Fruit fly (Drosophila melanogaster): ENCODE results near the gene dnt.

dnt gene

dm6 chr2L:19373809-19374208 lies 10.8 kb upstream of the dnt start (continued):
- TF ChIP-seq C15 (GFP tag; IDR thresholded peaks at IDR 0.05) (no peak), CG10979 (tag; optimal IDR thresholded peaks at IDR 0.05) (peak; percentile 69), CG17829 (tag; optimal IDR thresholded peaks at IDR 0.05) (peak; percentile 43), tgo (GFP tag; IDR thresholded peaks at IDR 0.05) (peak; percentile 24; the same call in 1 of the 3 replicates), CG13424 (tag; optimal IDR thresholded peaks at IDR 0.05) (peak; percentile 48), D19A (tag; optimal IDR thresholded peaks at IDR 0.05) (peak; percentile 35), CG30020 (tag; optimal IDR thresholded peaks at IDR 0.05) (no peak), Ssrp (tag; optimal IDR thresholded peaks at IDR 0.05) (peak; percentile 47), Spps (tag; optimal IDR thresholded peaks at IDR 0.05) (peak; percentile 34), CG14710 (tag; optimal IDR thresholded peaks at IDR 0.05) (peak; percentile 51), zf30C (GFP tag; optimal IDR thresholded peaks at IDR 0.05) (peak; percentile 43), CG7839 (tag; optimal IDR thresholded peaks at IDR 0.05) (peak; percentile 56), tap (tag; optimal IDR thresholded peaks at IDR 0.05) (peak; percentile 10), Ets65A (GFP tag) (peak; percentile 68), CG11398 (GFP tag; optimal IDR thresholded peaks at IDR 0.05) (no peak), CG1602 (GFP tag; optimal IDR thresholded peaks at IDR 0.05) (peak; percentile 9), CG15269 (tag; optimal IDR thresholded peaks at IDR 0.05) (peak; percentile 37), Med (GFP tag) (peak; percentile 6), Xrp1 (GFP tag; IDR thresholded peaks at IDR 0.05) (peak; percentile 42; the same call in 1 of the 2 replicates), seq (GFP tag; IDR thresholded peaks at IDR 0.05) (0 out of 2 replicates have a peak, but pooled peaks have one; percentile 9), sens (GFP tag) (peak; percentile 63), CG2712 (tag; optimal IDR thresholded peaks at IDR 0.05) (peak; percentile 67), nmo (GFP tag; optimal IDR thresholded peaks at IDR 0.05) (peak; percentile 55), CG30403 (GFP tag; optimal IDR thresholded peaks at IDR 0.05) (peak; percentile 42), Xbp1 (GFP tag; optimal IDR thresholded peaks at IDR 0.05) (peak; percentile 12), Deaf1 (tag; optimal IDR thresholded peaks at IDR 0.05) (peak; percentile 5), Hr51 (GFP tag; optimal IDR thresholded peaks at IDR 0.05) (peak in 1 of 2 experiments; percentile 41), vvl (GFP tag; IDR thresholded peaks at IDR 0.05) (0 out of 2 replicates have a peak, but pooled peaks have one; percentile 16), Blimp-1 (GFP tag; optimal IDR thresholded peaks at IDR 0.05) (peak; percentile 60), fd96Cb (tag; optimal IDR thresholded peaks at IDR 0.05) (peak; percentile 42), CG4424 (GFP tag; optimal IDR thresholded peaks at IDR 0.05) (peak; percentile 27), lola (GFP tag; optimal IDR thresholded peaks at IDR 0.05) (peak in 1 of 3 experiments; percentile 64), bowl (GFP tag; IDR thresholded peaks at IDR 0.05) (no peak), croc (GFP tag; conservative IDR thresholded peaks at IDR 0.05) (0 out of 3 replicates have a peak, but pooled peaks have one; percentile 27), CG11504 (tag; optimal IDR thresholded peaks at IDR 0.05) (peak; percentile 65), unpg (GFP tag; optimal IDR thresholded peaks at IDR 0.05) (peak; percentile 49), gem (tag; optimal IDR thresholded peaks at IDR 0.05) (peak; percentile 72), CG2202 (tag; optimal IDR thresholded peaks at IDR 0.05) (peak; percentile 7), az2 (GFP tag; optimal IDR thresholded peaks at IDR 0.05) (peak; percentile 0), CG2875 (GFP tag; optimal IDR thresholded peaks at IDR 0.05) (peak; percentile 0), dmrt11E (tag; optimal IDR thresholded peaks at IDR 0.05) (peak; percentile 56), CG5953 (GFP tag; IDR thresholded peaks at IDR 0.05) (no peak), trem (tag; optimal IDR thresholded peaks at IDR 0.05) (peak; percentile 38), CG15601 (tag; optimal IDR thresholded peaks at IDR 0.05) (peak; percentile 59), ATbp (GFP tag; optimal IDR thresholded peaks at IDR 0.05) (peak; percentile 17), CG17385 (GFP tag; optimal IDR thresholded peaks at IDR 0.05) (peak; percentile 8), CG8388 (GFP tag; optimal IDR thresholded peaks at IDR 0.05) (peak; percentile 48), ind (GFP tag; optimal IDR thresholded peaks at IDR 0.05) (peak; percentile 16), lab (GFP tag; optimal IDR thresholded peaks at IDR 0.05) (peak; percentile 42)

Data from whole organism, embryonic.